Worm (Caenorhabditis elegans) whole organism, late embryonic: ENCODE measurements around the gene F39D8.3.

ENCODE experiments used
- C08G9.2 ChIP-seq: sonication (generic microtip); optimal IDR thresholded peaks from 2 replicates; lab custom pipeline; 2016; ENCODE audit warnings: mild to moderate bottlenecking, missing genetic modification characterization, moderate library complexity, missing compliant biosample characterization
- ceh-2 ChIP-seq: sonication (generic microtip); optimal IDR thresholded peaks from 2 replicates; lab custom pipeline; 2016; ENCODE audit warnings: missing genotype, missing genetic modification characterization, missing compliant biosample characterization
- ets-4 ChIP-seq: sonication (generic microtip); optimal IDR thresholded peaks from 2 replicates; lab custom pipeline; 2016; ENCODE audit warnings: missing genetic modification characterization, missing compliant biosample characterization
- hlh-30 ChIP-seq: sonication (generic microtip); optimal IDR thresholded peaks from 2 replicates; lab custom pipeline; 2017; ENCODE audit warnings: antibody characterized with exemption, missing genetic modification characterization, missing compliant biosample characterization; ENCODE audit not compliant: insufficient read depth
- hlh-6 ChIP-seq: sonication (generic microtip); optimal IDR thresholded peaks from 2 replicates; lab custom pipeline; 2016; ENCODE audit warnings: missing genotype, missing genetic modification characterization, missing compliant biosample characterization
- lim-6 ChIP-seq: sonication (generic microtip); optimal IDR thresholded peaks from 2 replicates; lab custom pipeline; 2016; ENCODE audit warnings: missing genetic modification characterization, missing compliant biosample characterization
- mec-3 ChIP-seq: sonication (generic microtip); optimal IDR thresholded peaks from 2 replicates; lab custom pipeline; 2016; ENCODE audit warnings: borderline replicate concordance, missing genetic modification characterization, missing compliant biosample characterization
- nfya-1 ChIP-seq: sonication (generic microtip); optimal IDR thresholded peaks from 2 replicates; lab custom pipeline; 2017; ENCODE audit warnings: missing genetic modification characterization, mild to moderate bottlenecking, missing compliant biosample characterization, antibody characterized with exemption, moderate library complexity
- pha-4 ChIP-seq: fragments of 150-350 bp; optimal IDR thresholded peaks from 2 replicates; lab custom pipeline; 2018; ENCODE audit warnings: missing biosample characterization, missing genetic modification reagents, missing genetic modification characterization
- rnt-1 ChIP-seq: sonication (generic microtip); optimal IDR thresholded peaks from 2 replicates; lab custom pipeline; 2016; ENCODE audit warnings: missing genetic modification characterization, missing compliant biosample characterization
- sox-4 ChIP-seq: sonication (generic microtip); optimal IDR thresholded peaks from 2 replicates; lab custom pipeline; 2017; ENCODE audit warnings: mild to moderate bottlenecking, missing genetic modification characterization, inconsistent platforms, missing compliant biosample characterization

ce11 chrX:15407631-15408030, 13.1 kb upstream of the F39D8.3 start, which contains the start of gene psa-3:
- TF ChIP-seq nfya-1 (no peak), rnt-1 (tag; lab: Kevin White, UChicago) (no peak), pha-4 (no peak), ets-4 (tag; lab: Kevin White, UChicago) (no peak), lim-6 (tag; lab: Kevin White, UChicago) (no peak), C08G9.2 (tag; lab: Kevin White, UChicago) (no peak), hlh-6 (tag; lab: Kevin White, UChicago) (no peak), mec-3 (tag; lab: Kevin White, UChicago) (no peak), hlh-30 (no peak), sox-4 (tag; lab: Kevin White, UChicago) (no peak), ceh-2 (tag; lab: Kevin White, UChicago) (no peak)
